Fruit fly (Drosophila melanogaster) whole organism, embryonic: ENCODE measurements around the gene TrpA1.

Experiments
- Adf1 ChIP-seq: fragments of 200-800 bp; sonication (Bioruptor generic); IDR thresholded peaks from 2 replicates; pipeline ENCODE4 v1.3.6; 2022; ENCODE audit warnings: missing biosample characterization, missing genetic modification characterization
- Bgb ChIP-seq: fragments of 200-800 bp; sonication (Bioruptor generic); IDR thresholded peaks from 2 replicates; pipeline ENCODE4 v1.3.6; 2022; ENCODE audit warnings: missing biosample characterization, missing genetic modification characterization; ENCODE audit not compliant: partially characterized antibody
- CG1024 ChIP-seq: fragments of 200-800 bp; sonication (Bioruptor generic); IDR thresholded peaks from 2 replicates; pipeline ENCODE4 v1.3.6; 2022; ENCODE audit warnings: missing biosample characterization, missing genetic modification characterization
- CG10959 ChIP-seq: fragments of 200-800 bp; sonication (Bioruptor generic); IDR thresholded peaks from 2 replicates; pipeline ENCODE4 v1.3.6; 2022; ENCODE audit warnings: missing biosample characterization, missing genetic modification characterization
- CG11504 ChIP-seq: fragments of 200-800 bp; sonication (Bioruptor generic); optimal IDR thresholded peaks from 3 replicates; lab custom pipeline; 2019; ENCODE audit warnings: missing biosample characterization, mild to moderate bottlenecking, missing genetic modification characterization, moderate library complexity
- CG12744 ChIP-seq: fragments of 200-800 bp; sonication (Bioruptor generic); optimal IDR thresholded peaks from 2 replicates; lab custom pipeline; 2016; ENCODE audit warnings: missing biosample characterization, missing genetic modification characterization
- CG1529 ChIP-seq: fragments of 200-800 bp; sonication (Bioruptor generic); optimal IDR thresholded peaks from 3 replicates; lab custom pipeline; 2018; ENCODE audit warnings: missing biosample characterization, missing genetic modification characterization
- CG15601 ChIP-seq: fragments of 200-800 bp; sonication (Bioruptor generic); optimal IDR thresholded peaks from 3 replicates; lab custom pipeline; 2019; ENCODE audit warnings: missing biosample characterization, mild to moderate bottlenecking, missing genetic modification characterization, moderate library complexity
- CG18011 ChIP-seq: fragments of 200-800 bp; sonication (Bioruptor generic); optimal IDR thresholded peaks from 2 replicates; lab custom pipeline; 2017; ENCODE audit warnings: missing biosample characterization, missing genetic modification characterization, mild to moderate bottlenecking, moderate library complexity, missing genotype
- CG18619 ChIP-seq: fragments of 200-800 bp; sonication (Bioruptor generic); optimal IDR thresholded peaks from 3 replicates; lab custom pipeline; 2017; ENCODE audit warnings: missing biosample characterization, mild to moderate bottlenecking, missing genetic modification characterization
- CG18764 ChIP-seq: fragments of 200-800 bp; sonication (Bioruptor generic); optimal IDR thresholded peaks from 3 replicates; lab custom pipeline; 2016; ENCODE audit warnings: missing biosample characterization, missing genetic modification characterization
- CG2199 ChIP-seq: fragments of 200-800 bp; sonication (Bioruptor generic); IDR thresholded peaks from 3 replicates; pipeline ENCODE4 v1.3.6; 2022; ENCODE audit warnings: missing biosample characterization, missing genetic modification characterization
- CG2712 ChIP-seq: fragments of 200-800 bp; optimal IDR thresholded peaks from 3 replicates; lab custom pipeline; 2019; ENCODE audit warnings: missing biosample characterization, mild to moderate bottlenecking, missing genetic modification characterization, moderate library complexity
- CG4617 ChIP-seq: fragments of 200-800 bp; sonication (Bioruptor generic); optimal IDR thresholded peaks from 3 replicates; lab custom pipeline; 2016; ENCODE audit warnings: missing biosample characterization, missing genetic modification characterization, borderline replicate concordance
- CG6254 ChIP-seq: fragments of 200-800 bp; sonication (Bioruptor generic); optimal IDR thresholded peaks from 3 replicates; lab custom pipeline; 2017; ENCODE audit warnings: mild to moderate bottlenecking, missing biosample characterization, missing genetic modification reagents, missing genetic modification characterization
- CG7357 ChIP-seq: fragments of 200-800 bp; sonication (Bioruptor generic); IDR thresholded peaks from 3 replicates; pipeline ENCODE4 v1.3.6; 2022; ENCODE audit warnings: missing biosample characterization, missing genetic modification characterization
- CG9437 ChIP-seq: fragments of 200-800 bp; sonication (Bioruptor generic); optimal IDR thresholded peaks from 2 replicates; lab custom pipeline; 2018; ENCODE audit warnings: missing biosample characterization, mild to moderate bottlenecking, missing genetic modification characterization
- CG9876 ChIP-seq: fragments of 200-800 bp; sonication (Bioruptor generic); optimal IDR thresholded peaks from 2 replicates; lab custom pipeline; 2016; ENCODE audit warnings: missing biosample characterization, missing genetic modification characterization
- CTCF ChIP-seq: fragments of 200-800 bp; sonication (Bioruptor generic); optimal IDR thresholded peaks from 2 replicates; lab custom pipeline; 2017; ENCODE audit warnings: missing biosample characterization, mild to moderate bottlenecking, missing genetic modification characterization, moderate library complexity
- Doc3 ChIP-seq: fragments of 200-800 bp; sonication (Bioruptor generic); IDR thresholded peaks from 3 replicates; pipeline ENCODE4 v1.3.6; 2022; ENCODE audit warnings: missing biosample characterization, missing genetic modification characterization; ENCODE audit not compliant: partially characterized antibody
- Dp ChIP-seq: fragments of 200-800 bp; sonication (Bioruptor generic); optimal IDR thresholded peaks from 2 replicates; lab custom pipeline; 2018; ENCODE audit warnings: missing biosample characterization, mild to moderate bottlenecking, missing genetic modification characterization, moderate library complexity
- E2f2 ChIP-seq: fragments of 200-800 bp; sonication (Bioruptor generic); IDR thresholded peaks from 2 replicates; pipeline ENCODE4 v1.3.6; 2022; ENCODE audit warnings: missing biosample characterization, missing genetic modification characterization
- Eip74EF ChIP-seq, 2 experiments: fragments of 200-800 bp in 1 of 2; fragments of >200 bp in 1 of 2; sonication (Bioruptor generic) in 1 of 2; optimal IDR thresholded peaks; 2 replicates each; lab custom pipeline; 2017 to 2019; ENCODE audit warnings: missing biosample characterization in 2 of 2, missing genetic modification characterization in 2 of 2, mild to moderate bottlenecking in 1 of 2, moderate library complexity in 1 of 2
- Ets65A ChIP-seq: fragments of 200-800 bp; sonication (Bioruptor generic); peaks from one replicate; lab custom pipeline; 2016; ENCODE audit warnings: missing biosample characterization, missing genetic modification characterization
- Ets97D ChIP-seq: fragments of 200-800 bp; sonication (Bioruptor generic); optimal IDR thresholded peaks from 3 replicates; lab custom pipeline; 2016; ENCODE audit warnings: missing biosample characterization, missing genetic modification characterization
- Fer1 ChIP-seq: fragments of 200-800 bp; sonication (Bioruptor generic); optimal IDR thresholded peaks from 2 replicates; lab custom pipeline; 2017; ENCODE audit warnings: missing biosample characterization, mild to moderate bottlenecking, missing genetic modification characterization
- Gsc ChIP-seq: fragments of 200-800 bp; sonication (Bioruptor generic); IDR thresholded peaks from 2 replicates; pipeline ENCODE4 v1.3.6; 2022; ENCODE audit warnings: missing biosample characterization, missing genetic modification characterization
- Hr78 ChIP-seq, 2 experiments: fragments of 200-800 bp in 1 of 2; fragments of >200 bp in 1 of 2; sonication (Bioruptor generic) in 1 of 2; optimal IDR thresholded peaks; 2 replicates each; lab custom pipeline; 2017 to 2019; ENCODE audit warnings: missing biosample characterization in 2 of 2, missing genetic modification characterization in 2 of 2, mild to moderate bottlenecking in 1 of 2, moderate library complexity in 1 of 2
- Mad ChIP-seq: fragments of 200-800 bp; sonication (Bioruptor generic); optimal IDR thresholded peaks from 2 replicates; lab custom pipeline; 2016; ENCODE audit warnings: missing biosample characterization, missing genetic modification characterization
- Med ChIP-seq: fragments of 200-800 bp; sonication (Bioruptor generic); peaks from one replicate; lab custom pipeline; 2016; ENCODE audit warnings: missing biosample characterization, missing genetic modification characterization, mild to moderate bottlenecking, inconsistent platforms, moderate library complexity
- Myb ChIP-seq: fragments of 200-800 bp; sonication (Bioruptor generic); optimal IDR thresholded peaks from 2 replicates; lab custom pipeline; 2016; ENCODE audit warnings: missing biosample characterization, missing genetic modification characterization
- Oli ChIP-seq: fragments of 200-800 bp; sonication (Bioruptor generic); optimal IDR thresholded peaks from 2 replicates; lab custom pipeline; 2018; ENCODE audit warnings: missing biosample characterization, mild to moderate bottlenecking, missing genetic modification characterization, moderate library complexity
- Pdp1 ChIP-seq, 2 experiments: fragments of 200-800 bp; sonication (Bioruptor generic); optimal IDR thresholded peaks; 3 replicates each; lab custom pipeline; 2016; ENCODE audit warnings: missing biosample characterization in 2 of 2, missing genetic modification characterization in 2 of 2, mild to moderate bottlenecking in 1 of 2, moderate library complexity in 1 of 2
- Rx ChIP-seq: fragments of 200-800 bp; sonication (Bioruptor generic); IDR thresholded peaks from 2 replicates; pipeline ENCODE4 v1.3.6; 2022; ENCODE audit warnings: missing biosample characterization, missing genetic modification characterization
- ab ChIP-seq: fragments of 200-800 bp; sonication (Bioruptor generic); optimal IDR thresholded peaks from 2 replicates; lab custom pipeline; 2016; ENCODE audit warnings: missing biosample characterization, missing genetic modification characterization
- danr ChIP-seq: fragments of 200-800 bp; sonication (Bioruptor generic); IDR thresholded peaks from 2 replicates; pipeline ENCODE4 v1.3.6; 2022; ENCODE audit warnings: missing biosample characterization, missing genetic modification characterization
- gro ChIP-seq: fragments of 200-800 bp; sonication (Bioruptor generic); optimal IDR thresholded peaks from 2 replicates; lab custom pipeline; 2016; ENCODE audit warnings: missing biosample characterization, missing genetic modification characterization
- h ChIP-seq: fragments of >200 bp; optimal IDR thresholded peaks from 2 replicates; lab custom pipeline; 2017
- luna ChIP-seq: fragments of 200-800 bp; sonication (Bioruptor generic); optimal IDR thresholded peaks from 2 replicates; lab custom pipeline; 2016; ENCODE audit warnings: missing biosample characterization, missing genetic modification characterization
- mld ChIP-seq: fragments of 200-800 bp; sonication (Bioruptor generic); IDR thresholded peaks from 3 replicates; pipeline ENCODE4 v1.3.6; 2022; ENCODE audit warnings: missing biosample characterization, missing genetic modification characterization; ENCODE audit not compliant: partially characterized antibody
- pita ChIP-seq: fragments of 200-800 bp; sonication (Bioruptor generic); optimal IDR thresholded peaks from 2 replicates; lab custom pipeline; 2017; ENCODE audit warnings: missing biosample characterization, mild to moderate bottlenecking, missing genetic modification characterization
- pros ChIP-seq: fragments of 200-800 bp; sonication (Bioruptor generic); optimal IDR thresholded peaks from 3 replicates; lab custom pipeline; 2019; ENCODE audit warnings: missing biosample characterization, mild to moderate bottlenecking, missing genetic modification characterization, moderate library complexity
- psq ChIP-seq: fragments of 200-800 bp; sonication (Bioruptor generic); optimal IDR thresholded peaks from 2 replicates; lab custom pipeline; 2017; ENCODE audit warnings: missing biosample characterization, missing genetic modification characterization
- pum ChIP-seq: fragments of 200-800 bp; sonication (Bioruptor generic); optimal IDR thresholded peaks from 2 replicates; lab custom pipeline; 2016; ENCODE audit warnings: missing biosample characterization, missing genetic modification characterization
- sd ChIP-seq: fragments of 200-800 bp; sonication (Bioruptor generic); optimal IDR thresholded peaks from 3 replicates; lab custom pipeline; 2018; ENCODE audit warnings: missing biosample characterization, mild to moderate bottlenecking, missing genetic modification characterization, moderate library complexity
- sens ChIP-seq: fragments of 200-800 bp; sonication (Bioruptor generic); peaks from one replicate; lab custom pipeline; 2016; ENCODE audit warnings: missing biosample characterization, missing genetic modification characterization
- slp2 ChIP-seq: fragments of 200-800 bp; sonication (Bioruptor generic); optimal IDR thresholded peaks from 2 replicates; lab custom pipeline; 2016; ENCODE audit warnings: missing biosample characterization, missing genetic modification characterization
- sna ChIP-seq: fragments of 200-800 bp; sonication (Bioruptor generic); IDR thresholded peaks from 2 replicates; pipeline ENCODE4 v1.3.6; 2022; ENCODE audit warnings: missing biosample characterization, missing genetic modification characterization; ENCODE audit not compliant: partially characterized antibody
- ssp ChIP-seq: fragments of 200-800 bp; sonication (Bioruptor generic); IDR thresholded peaks from 2 replicates; pipeline ENCODE4 v1.3.6; 2022; ENCODE audit warnings: missing biosample characterization, missing genetic modification characterization
- stwl ChIP-seq: fragments of 200-800 bp; sonication (Bioruptor generic); optimal IDR thresholded peaks from 3 replicates; lab custom pipeline; 2018; ENCODE audit warnings: missing biosample characterization, mild to moderate bottlenecking, missing genetic modification characterization, moderate library complexity

The TrpA1 gene

DNA sequence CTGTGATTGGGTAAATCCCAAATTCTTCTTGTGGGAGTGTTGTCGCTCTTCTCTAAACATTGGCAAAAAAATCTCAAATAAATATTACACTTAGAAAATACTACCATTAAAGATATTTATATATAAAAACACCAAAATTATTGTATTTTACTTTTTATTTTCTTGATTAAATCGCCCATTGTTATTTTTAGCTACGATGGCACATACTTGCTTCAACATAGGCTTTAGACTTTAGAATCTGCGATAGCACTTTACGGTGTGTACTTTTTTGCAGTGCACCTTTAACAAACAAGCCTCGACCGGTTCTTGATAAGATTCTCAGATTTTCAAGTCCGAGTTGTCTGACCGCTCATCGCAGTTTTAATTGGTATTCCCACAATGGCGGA lies 49.6 kb upstream of the TrpA1 start, which contains the start of gene GNBP3 (continued):
- TF ChIP-seq CG18011 (GFP tag; lab: Kevin White, UChicago) (no peak), pros (GFP tag; lab: Kevin White, UChicago) (no peak), CG10959 (GFP tag; lab: Robert Waterston, UW) (peak; percentile 69), Eip74EF (GFP tag; optimal IDR thresholded peaks at IDR 0.05; lab: Kevin White, UChicago) (no peak), Pdp1 (GFP tag; optimal IDR thresholded peaks at IDR 0.05; lab: Kevin White, UChicago) (peak in 1 of 2 experiments; percentile 48), danr (GFP tag; lab: Robert Waterston, UW) (no peak), pita (GFP tag; lab: Kevin White, UChicago) (no peak), CG9876 (GFP tag; lab: Kevin White, UChicago) (no peak), CG2712 (peak; percentile 70), CG11504 (tag; lab: Kevin White, UChicago) (peak; percentile 80), CG6254 (GFP tag; lab: Kevin White, UChicago) (peak; percentile 64), CG12744 (GFP tag; lab: Kevin White, UChicago) (no peak), CG2199 (no peak), h (lab: Kevin White, UChicago) (no peak), CG1529 (GFP tag; lab: Kevin White, UChicago) (no peak), Adf1 (GFP tag; lab: Robert Waterston, UW) (no peak), Ets65A (peak; percentile 38), CG18619 (GFP tag; lab: Kevin White, UChicago) (peak; percentile 43), CG15601 (tag; lab: Kevin White, UChicago) (peak; percentile 60), Mad (GFP tag; lab: Kevin White, UChicago) (no peak), luna (GFP tag; lab: Kevin White, UChicago) (no peak), Gsc (GFP tag; lab: Robert Waterston, UW) (no peak), stwl (tag; lab: Kevin White, UChicago) (no peak), slp2 (GFP tag; lab: Kevin White, UChicago) (no peak), CG18764 (GFP tag; lab: Kevin White, UChicago) (peak; percentile 11), Myb (GFP tag; lab: Kevin White, UChicago) (no peak), psq (GFP tag; lab: Kevin White, UChicago) (no peak), CG1024 (GFP tag; lab: Robert Waterston, UW) (0 out of 2 replicates have a peak, but pooled peaks have one; percentile 25), ssp (GFP tag; lab: Robert Waterston, UW) (no peak), pum (GFP tag; lab: Kevin White, UChicago) (no peak), gro (GFP tag; lab: Kevin White, UChicago) (no peak)

DNA sequence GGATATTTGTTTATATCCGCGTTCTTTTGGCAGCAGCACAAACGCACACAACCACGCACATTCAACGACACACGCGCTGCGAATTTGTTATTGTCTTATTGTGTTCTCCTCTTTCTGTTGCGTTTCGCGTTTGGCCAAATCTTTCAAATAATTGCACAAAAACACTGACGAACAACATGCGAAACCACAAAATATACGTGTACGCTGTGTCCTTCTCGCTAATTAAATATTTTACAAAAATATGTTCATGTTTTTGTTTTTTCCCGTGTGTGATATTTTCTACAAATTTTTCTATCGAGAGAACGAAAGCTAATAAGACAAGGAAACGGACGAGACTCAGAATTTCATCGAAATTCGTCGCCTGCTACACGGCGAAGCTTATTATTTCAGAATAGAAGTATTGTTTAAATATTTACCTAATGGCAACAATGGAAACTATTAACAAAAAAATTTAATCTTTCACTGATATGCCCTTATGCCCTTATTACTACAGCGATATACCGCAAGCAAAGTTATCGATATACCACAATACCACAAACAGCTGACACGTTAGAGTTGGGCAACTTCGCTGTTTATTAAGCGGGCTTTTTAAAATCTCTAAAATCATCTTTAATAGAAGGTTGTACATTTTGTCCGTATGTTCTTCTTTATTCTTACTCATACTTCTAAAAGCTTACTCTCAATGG lies 49.1 kb upstream of the TrpA1 start, which contains the start of the genes CG43783 and orb2:
CG43783 (minus strand) TSS at position 311 of the 686 bp plus-strand sequence.
orb2 (minus strand) TSS at position 502 of the 686 bp plus-strand sequence.
- TF ChIP-seq sens (GFP tag; lab: Kevin White, UChicago) (peak; percentile 62), Bgb (GFP tag; lab: Robert Waterston, UW) (peak; percentile 65), sna (GFP tag; lab: Robert Waterston, UW) (peak; percentile 71; the same call in 1 of the 2 replicates), sd (peak; percentile 21), Med (GFP tag; lab: Kevin White, UChicago) (peak; percentile 32), ab (GFP tag; lab: Kevin White, UChicago) (no peak), CTCF (GFP tag; lab: Kevin White, UChicago) (no peak), E2f2 (GFP tag; lab: Robert Waterston, UW) (peak; percentile 89), Fer1 (GFP tag; lab: Kevin White, UChicago) (no peak), Ets97D (GFP tag; lab: Kevin White, UChicago) (no peak), mld (GFP tag; lab: Robert Waterston, UW) (no peak), CG9437 (GFP tag; lab: Kevin White, UChicago) (no peak), Dp (peak; percentile 85), Doc3 (peak; percentile 33; the same call in 1 of the 3 replicates), CG7357 (GFP tag; lab: Robert Waterston, UW) (no peak), Rx (GFP tag; lab: Robert Waterston, UW) (no peak), CG4617 (GFP tag; lab: Kevin White, UChicago) (peak; percentile 32), CG2712 (no peak), Hr78 (GFP tag; optimal IDR thresholded peaks at IDR 0.05; lab: Kevin White, UChicago) (no peak), Oli (tag; lab: Kevin White, UChicago) (no peak)
